Worm (Caenorhabditis elegans) whole organism, midembryonic: ENCODE results near the gene nlp-23.

Experiments
- T22C8.4 ChIP-seq: fragments of 200-800 bp; sonication (Bioruptor generic); IDR thresholded peaks from 2 replicates; pipeline ENCODE4 v1.3.6; 2022; ENCODE audit warnings: missing genetic modification characterization, missing compliant biosample characterization
- cog-1 ChIP-seq: sonication (generic microtip); optimal IDR thresholded peaks from 2 replicates; lab custom pipeline; 2016; ENCODE audit warnings: missing genetic modification characterization, missing compliant biosample characterization
- flt-1 ChIP-seq: fragments of 200-800 bp; sonication (Bioruptor generic); IDR thresholded peaks from 2 replicates; pipeline ENCODE4 v1.3.6; 2022; ENCODE audit warnings: missing genetic modification characterization, missing compliant biosample characterization
- klf-2 ChIP-seq: fragments of 200-800 bp; sonication (Bioruptor generic); conservative IDR thresholded peaks from 2 replicates; pipeline ENCODE4 v1.3.6; 2022; ENCODE audit warnings: missing genetic modification reagents, missing genetic modification characterization, missing compliant biosample characterization
- med-1 ChIP-seq: sonication (generic microtip); optimal IDR thresholded peaks from 2 replicates; lab custom pipeline; 2017; ENCODE audit warnings: missing genetic modification characterization, mild to moderate bottlenecking, missing compliant biosample characterization, antibody characterized with exemption, missing genetic modification reagents; ENCODE audit not compliant: insufficient read depth
- ref-1 ChIP-seq: fragments of 200-800 bp; sonication (Bioruptor generic); conservative IDR thresholded peaks from 2 replicates; pipeline ENCODE4 v1.3.6; 2022; ENCODE audit warnings: missing genetic modification reagents, missing genetic modification characterization, missing compliant biosample characterization
- tab-1 ChIP-seq: fragments of 200-800 bp; sonication (Bioruptor generic); IDR thresholded peaks from 2 replicates; pipeline ENCODE4 v1.3.6; 2022; ENCODE audit warnings: missing genetic modification characterization, missing compliant biosample characterization
- ztf-23 ChIP-seq: fragments of 200-800 bp; sonication (Bioruptor generic); IDR thresholded peaks from 2 replicates; pipeline ENCODE4 v1.3.6; 2022; ENCODE audit warnings: missing genetic modification reagents, missing genetic modification characterization, missing compliant biosample characterization
- ztf-29 ChIP-seq: fragments of 200-800 bp; sonication (Bioruptor generic); IDR thresholded peaks from 2 replicates; pipeline ENCODE4 v1.3.6; 2022; ENCODE audit warnings: missing genetic modification reagents, missing genetic modification characterization, missing compliant biosample characterization

The nlp-23 gene

ce11 chrX:2304496-2304895 lies 38.3 kb downstream of the nlp-23 start:
- TF ChIP-seq ztf-23 (GFP tag; lab: Robert Waterston, UW) (no peak), flt-1 (GFP tag; lab: Robert Waterston, UW) (no peak), klf-2 (GFP tag; lab: Robert Waterston, UW) (no peak), ref-1 (GFP tag; lab: Robert Waterston, UW) (no peak), T22C8.4 (GFP tag; lab: Robert Waterston, UW) (no peak), tab-1 (GFP tag; lab: Robert Waterston, UW) (no peak), cog-1 (tag; lab: Kevin White, UChicago) (no peak), ztf-29 (no peak), med-1 (no peak)

DNA sequence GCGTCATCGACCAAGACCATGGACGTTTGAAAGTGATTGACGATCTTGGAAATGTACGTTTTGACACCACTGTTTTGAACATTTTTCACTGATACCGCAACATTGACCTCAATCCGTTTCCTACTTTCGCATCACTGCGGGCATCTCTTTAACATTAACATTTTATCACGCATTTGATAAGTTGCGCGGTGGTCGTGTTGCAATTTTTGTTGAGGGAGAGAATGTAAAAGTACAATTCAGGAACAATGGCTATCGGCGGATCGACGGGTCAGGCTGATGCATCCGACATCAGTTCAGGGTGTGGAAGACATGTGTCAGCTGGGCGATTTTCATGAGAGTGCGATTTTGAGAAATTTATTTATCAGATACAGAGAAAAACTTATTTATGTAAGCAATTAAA lies 39.5 kb downstream of the nlp-23 start:
- no peak for TF ChIP-seq ref-1 (GFP tag; lab: Robert Waterston, UW)
- TF ChIP-seq T22C8.4 (GFP tag; lab: Robert Waterston, UW), result no peak
- no peak for TF ChIP-seq ztf-29
- no peak for TF ChIP-seq tab-1 (GFP tag; lab: Robert Waterston, UW)
- no peak for TF ChIP-seq cog-1 (tag; lab: Kevin White, UChicago)
- TF ChIP-seq med-1, result no peak
- TF ChIP-seq ztf-23 (GFP tag; lab: Robert Waterston, UW), result no peak
- no peak for TF ChIP-seq flt-1 (GFP tag; lab: Robert Waterston, UW)
- TF ChIP-seq klf-2 (GFP tag; lab: Robert Waterston, UW), result no peak

- TF ChIP-seq ztf-23 (GFP tag; lab: Robert Waterston, UW) (no peak), med-1 (no peak), klf-2 (GFP tag; lab: Robert Waterston, UW) (no peak), tab-1 (GFP tag; lab: Robert Waterston, UW) (no peak)
Observed at ce11 chrX:2302782-2303181, 40.0 kb downstream of the nlp-23 start, which contains the start of gene hum-6. Gene hum-6, plus strand, starts transcription at chrX:2303082.

DNA sequence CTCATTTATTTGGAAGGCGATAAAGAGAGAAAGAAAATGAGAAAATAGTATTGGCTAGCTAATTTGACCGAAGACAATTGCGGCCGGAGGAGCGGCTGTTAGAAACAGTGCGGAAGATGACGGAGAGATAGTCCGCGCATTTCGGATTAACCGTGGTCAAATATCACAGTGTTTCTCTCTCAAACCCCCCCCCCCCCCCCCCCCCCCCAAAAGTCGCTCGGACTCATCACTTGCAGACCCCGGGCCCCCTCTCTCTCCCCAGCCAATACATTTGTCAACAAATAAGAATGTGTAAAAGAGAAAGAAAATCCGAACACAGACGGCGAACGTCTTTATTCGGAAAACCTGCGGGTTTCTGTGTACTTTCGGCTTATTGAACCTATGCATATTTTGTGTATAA lies 40.9 kb downstream of the nlp-23 start:
- TF ChIP-seq tab-1 (GFP tag; lab: Robert Waterston, UW) (no peak), med-1 (no peak), flt-1 (GFP tag; lab: Robert Waterston, UW) (no peak), T22C8.4 (GFP tag; lab: Robert Waterston, UW) (no peak), ref-1 (GFP tag; lab: Robert Waterston, UW) (no peak), ztf-29 (no peak), klf-2 (GFP tag; lab: Robert Waterston, UW) (no peak), ztf-23 (GFP tag; lab: Robert Waterston, UW) (no peak), cog-1 (tag; lab: Kevin White, UChicago) (no peak)

DNA sequence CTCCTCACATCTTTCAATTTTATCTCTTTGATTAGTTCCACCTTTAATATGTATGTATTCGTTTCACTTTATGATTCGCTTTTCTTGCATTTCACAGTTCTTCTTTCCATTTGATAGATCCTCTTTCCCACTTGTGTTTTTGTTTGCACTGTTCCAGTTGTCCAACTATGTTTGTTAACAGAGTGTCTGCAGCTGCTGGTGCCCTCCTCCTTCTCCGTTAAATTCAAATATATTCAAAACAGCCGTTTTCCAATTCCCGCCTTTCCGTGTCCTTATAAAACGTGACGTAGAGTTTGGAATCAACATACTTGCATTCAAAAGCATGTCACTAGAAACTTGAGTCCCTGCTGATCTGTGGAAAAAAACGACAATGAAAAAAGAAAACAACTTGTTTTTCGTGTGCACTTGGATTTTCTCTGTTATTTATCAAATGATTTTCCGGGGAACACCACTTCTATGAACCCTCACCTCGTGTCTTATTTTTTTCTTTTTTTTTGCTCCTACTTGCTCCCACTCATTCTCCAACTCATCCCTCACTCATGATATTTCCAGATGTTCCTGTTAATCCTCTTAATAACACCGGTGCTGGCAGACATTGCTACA lies 48.5 kb downstream of the nlp-23 start, which contains the start of gene T10H10.2:
TSS of gene T10H10.2 (plus strand) at position 553 of the 603 bp plus-strand sequence.
- no peak for TF ChIP-seq ref-1 (GFP tag; lab: Robert Waterston, UW)
